Fruit fly (Drosophila melanogaster) whole organism, prepupa: ENCODE data around the gene Snx21.

Experiments used
- CG6276 ChIP-seq: fragments of 200-800 bp; sonication (Bioruptor generic); optimal IDR thresholded peaks from 2 replicates; lab custom pipeline; 2017; ENCODE audit warnings: missing biosample characterization, mild to moderate bottlenecking, missing genetic modification characterization
- Eip75B ChIP-seq: fragments of 200-800 bp; sonication (Bioruptor generic); optimal IDR thresholded peaks from 3 replicates; lab custom pipeline; 2016; ENCODE audit warnings: missing biosample characterization, missing genetic modification characterization
- acj6 ChIP-seq: fragments of 200-800 bp; sonication (Bioruptor generic); optimal IDR thresholded peaks from 3 replicates; lab custom pipeline; 2016; ENCODE audit warnings: missing biosample characterization, missing genetic modification characterization

DNA sequence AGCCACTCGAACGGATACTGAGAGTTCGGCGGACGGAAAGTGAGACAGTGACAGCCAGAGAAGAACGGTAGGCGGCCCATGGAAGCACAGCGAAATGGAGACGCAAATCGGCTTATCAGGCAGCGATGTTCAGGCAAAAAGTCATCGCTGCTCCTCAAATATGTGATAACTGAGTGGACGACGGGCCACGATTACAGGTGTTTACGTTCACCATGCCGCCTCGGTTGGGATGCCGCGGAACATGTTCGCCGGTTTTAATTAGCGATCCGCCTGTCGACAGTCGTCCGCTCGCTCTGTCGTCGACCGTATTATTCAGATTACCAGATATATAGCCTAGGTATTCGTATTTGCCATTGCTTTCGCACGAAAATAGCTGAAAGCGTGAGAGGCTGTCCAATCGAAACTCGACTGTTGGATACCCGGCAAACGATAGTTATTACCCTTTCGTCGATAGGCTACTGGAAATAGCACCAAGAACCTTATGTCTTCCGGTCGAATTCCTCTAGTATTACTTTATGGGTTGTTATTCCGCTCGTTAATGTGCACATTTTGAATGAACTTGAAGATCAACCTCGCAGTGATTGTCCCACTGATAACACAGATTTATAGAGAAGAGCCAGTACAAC, 14.3 kb downstream of the Snx21 start:
- TF ChIP-seq Eip75B, result no peak
- no peak for TF ChIP-seq CG6276 (GFP tag; lab: Kevin White, UChicago)
- TF ChIP-seq acj6 (GFP tag; lab: Kevin White, UChicago), result no peak
